Worm (Caenorhabditis elegans) whole organism, L2 larva: Measurements from ENCODE around the gene mrps-10.

Source experiments
- F13H6.1 ChIP-seq: sonication (generic microtip); optimal IDR thresholded peaks from 2 replicates; lab custom pipeline; 2016; ENCODE audit warnings: missing genetic modification characterization, missing compliant biosample characterization
- mab-5 ChIP-seq: fragments of 150-350 bp; optimal IDR thresholded peaks from 2 replicates; lab custom pipeline; 2014; ENCODE audit warnings: missing biosample characterization, missing genetic modification characterization
- nhr-12 ChIP-seq: fragments of 150-350 bp; optimal IDR thresholded peaks from 2 replicates; lab custom pipeline; 2014; ENCODE audit warnings: missing biosample characterization, missing genetic modification characterization
- unc-62 ChIP-seq: fragments of 150-350 bp; optimal IDR thresholded peaks from 2 replicates; lab custom pipeline; 2014; ENCODE audit warnings: missing biosample characterization, missing genetic modification reagents, missing genetic modification characterization
- zag-1 ChIP-seq: fragments of 150-350 bp; optimal IDR thresholded peaks from 2 replicates; lab custom pipeline; 2014; ENCODE audit warnings: missing biosample characterization, missing genetic modification characterization

DNA sequence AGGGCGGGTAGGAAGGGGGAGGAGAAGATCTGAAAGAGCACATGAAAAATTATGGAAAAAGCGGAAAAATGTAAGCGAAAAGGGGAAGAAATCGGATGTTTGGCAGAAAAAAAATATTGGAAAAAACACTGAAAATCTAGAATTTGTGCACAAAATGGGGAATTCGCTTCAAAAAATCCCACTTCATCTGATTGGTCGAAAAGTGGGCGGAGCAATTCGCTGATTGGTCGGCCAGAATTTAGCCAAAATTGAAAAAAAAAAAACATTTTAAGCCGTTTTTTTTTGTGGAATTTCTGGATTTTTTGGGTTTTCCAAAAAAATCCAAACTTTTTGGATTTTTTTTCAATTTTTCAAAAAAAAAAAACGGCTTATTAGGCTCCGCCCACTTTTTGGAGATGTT, 5.5 kb upstream of the mrps-10 start:
- TF ChIP-seq unc-62 (GFP tag; lab: Kevin White, UChicago) = no peak
- TF ChIP-seq zag-1 (tag; lab: Kevin White, UChicago) = no peak
- no peak for TF ChIP-seq mab-5 (tag; lab: Kevin White, UChicago)
- TF ChIP-seq nhr-12 (tag; lab: Kevin White, UChicago) = no peak
- TF ChIP-seq F13H6.1 (tag; lab: Kevin White, UChicago) = no peak
